Fruit fly (Drosophila melanogaster) whole organism, prepupa: ENCODE data around the gene SP1029.

Experiments used
- CG10631 ChIP-seq: fragments of 200-800 bp; sonication (Bioruptor generic); optimal IDR thresholded peaks from 2 replicates; lab custom pipeline; 2016; ENCODE audit warnings: missing biosample characterization, missing genetic modification characterization
- Gug ChIP-seq: fragments of 200-800 bp; sonication (Bioruptor generic); IDR thresholded peaks from 2 replicates; pipeline ENCODE4 v1.3.6; 2022; ENCODE audit warnings: missing biosample characterization, missing genetic modification characterization
- Sox102F ChIP-seq: fragments of 200-800 bp; sonication (Bioruptor generic); optimal IDR thresholded peaks from 2 replicates; lab custom pipeline; 2016; ENCODE audit warnings: missing biosample characterization, mild to moderate bottlenecking, missing genetic modification characterization
- eg ChIP-seq: fragments of 200-800 bp; sonication (Bioruptor generic); IDR thresholded peaks from 3 replicates; pipeline ENCODE4 v1.3.6; 2022; ENCODE audit warnings: missing biosample characterization, missing genetic modification characterization
- fkh ChIP-seq: fragments of 200-800 bp; sonication (Bioruptor generic); optimal IDR thresholded peaks from 3 replicates; lab custom pipeline; 2017; ENCODE audit warnings: missing biosample characterization, mild to moderate bottlenecking, missing genetic modification characterization, moderate library complexity

DNA sequence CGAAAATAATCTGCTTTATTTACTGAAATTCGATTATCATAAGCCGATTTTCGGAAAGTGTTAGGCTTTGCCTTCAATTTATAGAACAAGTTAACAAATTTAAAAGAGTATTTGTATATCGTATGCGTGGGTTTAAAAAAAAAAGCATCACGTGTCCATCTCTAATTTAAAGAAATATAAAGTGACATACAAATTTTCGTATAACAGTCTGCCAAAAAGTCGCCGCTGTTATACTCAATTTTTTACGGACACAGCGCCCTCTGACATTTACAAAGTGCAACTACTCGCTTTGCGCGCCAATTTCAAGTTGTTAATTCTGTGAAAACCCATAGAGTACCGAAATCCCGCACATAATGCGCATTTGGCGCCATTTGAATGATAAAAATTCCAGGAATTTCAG lies 1.2 kb upstream of the SP1029 start:
- no peak for TF ChIP-seq fkh (GFP tag; lab: Kevin White, UChicago)
- TF ChIP-seq Gug (GFP tag; lab: Robert Waterston, UW), result no peak
- no peak for TF ChIP-seq Sox102F (GFP tag; lab: Kevin White, UChicago)
- no peak for TF ChIP-seq CG10631 (GFP tag; lab: Kevin White, UChicago)
- TF ChIP-seq eg (GFP tag; lab: Robert Waterston, UW), result no peak
